Worm (Caenorhabditis elegans) whole organism, L4 larva: Measurements from ENCODE around the gene K08D12.3.

ENCODE experiments used
- ama-1 ChIP-seq: fragments of 150-350 bp; optimal IDR thresholded peaks from 2 replicates; lab custom pipeline; 2014; ENCODE audit warnings: inconsistent platforms, mixed read lengths
- dmd-9 ChIP-seq: fragments of 200-800 bp; sonication (Bioruptor generic); IDR thresholded peaks from 2 replicates; pipeline ENCODE4 v1.3.6; 2022; ENCODE audit warnings: missing genetic modification reagents, missing genetic modification characterization, missing compliant biosample characterization
- fkh-10 ChIP-seq: fragments of 150-350 bp; optimal IDR thresholded peaks from 2 replicates; lab custom pipeline; 2014; ENCODE audit warnings: missing biosample characterization, missing genetic modification reagents, missing genetic modification characterization
- lir-3 ChIP-seq: sonication (generic microtip); optimal IDR thresholded peaks from 2 replicates; lab custom pipeline; 2016; ENCODE audit warnings: mild to moderate bottlenecking, missing genetic modification characterization, missing compliant biosample characterization
- unc-62 ChIP-seq, 3 experiments: fragments of 150-350 bp in 1 of 3; sonication (generic microtip); optimal IDR thresholded peaks in 2 of 3; peaks in 1 of 3; 1 replicate in 1 of 3; 2 replicates in 2 of 3; lab custom pipeline; 2014 to 2017; ENCODE audit warnings: missing biosample characterization in 3 of 3, missing genetic modification characterization in 3 of 3, missing genetic modification reagents in 3 of 3, missing genotype in 1 of 3

DNA sequence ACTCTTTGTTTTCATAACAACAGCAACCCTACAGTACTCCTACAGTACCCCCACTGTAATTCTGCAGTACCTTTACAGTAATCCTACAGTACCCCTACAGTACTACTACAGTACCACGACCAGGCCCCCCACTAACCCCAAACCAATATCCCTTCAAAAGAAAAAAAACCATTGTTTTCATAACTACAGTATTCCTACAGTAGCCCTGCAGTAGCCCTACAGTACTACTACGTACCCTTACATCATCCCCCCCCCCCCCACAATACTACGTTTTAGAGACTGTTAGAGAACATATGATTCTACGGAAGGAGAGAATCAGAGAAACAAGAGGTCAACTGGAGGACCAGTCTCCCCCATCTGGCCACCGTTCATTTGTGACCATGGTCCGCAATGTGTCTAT is 43.4 kb downstream of the K08D12.3 start, which contains the start of gene Y41D4A.3:
- no peak for TF ChIP-seq lir-3
- no peak for TF ChIP-seq dmd-9
- no peak for TF ChIP-seq unc-62 (GFP tag; optimal IDR thresholded peaks at IDR 0.05 in 1 of 2; lab: Kevin White, UChicago)
- no peak for TF ChIP-seq unc-62 (tag; optimal IDR thresholded peaks at IDR 0.05; lab: Kevin White, UChicago)
- TF ChIP-seq ama-1: no peak
- no peak for TF ChIP-seq fkh-10 (GFP tag; lab: Kevin White, UChicago)
